Fruit fly (Drosophila melanogaster): ENCODE results near the gene CG5262.
A peak's percentile ranks its signal among the peaks of the same experiment; 100 is the strongest.

DNA sequence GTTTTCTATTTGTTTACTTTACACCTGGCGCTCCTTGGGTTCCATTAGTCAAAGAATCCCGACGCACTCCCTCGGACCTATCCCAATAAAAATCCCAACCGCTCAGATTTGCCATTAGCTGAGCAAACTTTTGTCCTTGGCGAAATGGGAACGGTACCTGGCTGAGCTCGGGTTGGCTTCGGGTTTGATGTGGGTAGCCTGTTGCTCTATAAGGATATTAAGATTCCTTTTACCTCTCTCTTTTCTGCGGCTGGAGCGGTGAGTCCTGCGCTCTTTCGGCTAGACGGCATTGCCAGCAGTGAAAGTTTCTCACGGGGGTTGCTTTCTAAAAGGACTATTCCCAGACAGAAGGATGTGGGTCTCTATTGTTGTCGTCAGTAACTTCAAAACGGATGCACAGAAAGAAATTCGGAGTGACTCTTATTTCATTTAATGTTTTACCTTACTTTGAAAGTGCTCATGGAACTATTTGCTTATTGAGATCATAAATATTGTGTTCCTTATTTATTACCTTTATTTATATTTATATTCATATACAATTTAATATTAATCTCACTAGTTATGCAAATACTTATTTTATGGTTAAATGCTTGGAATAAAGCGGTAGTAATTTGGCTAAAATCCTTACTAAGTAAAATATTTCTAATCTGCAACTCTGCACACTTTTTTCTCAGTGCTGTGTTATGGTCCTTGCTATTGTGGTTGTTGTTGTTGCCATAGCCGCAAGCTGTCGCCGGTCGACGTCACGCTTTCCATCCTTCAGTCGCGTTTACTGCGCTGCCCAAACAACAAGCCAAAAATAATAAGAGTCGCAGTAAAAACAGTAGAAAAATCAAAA lies 11.6 kb upstream of the CG5262 start, which contains the start of gene CG5910:
- TF ChIP-seq fd59A (GFP tag; optimal IDR thresholded peaks at IDR 0.05), result peak; percentile 64
- TF ChIP-seq Eip78C (GFP tag), result peak; percentile 89
- TF ChIP-seq CG6276 (GFP tag; optimal IDR thresholded peaks at IDR 0.05), result no peak
- no peak for TF ChIP-seq Eip93F (GFP tag; optimal IDR thresholded peaks at IDR 0.05)
- TF ChIP-seq achi (GFP tag; optimal IDR thresholded peaks at IDR 0.05), result no peak
- TF ChIP-seq Hr38 (GFP tag; optimal IDR thresholded peaks at IDR 0.05), result no peak
- no peak for TF ChIP-seq Met (GFP tag; optimal IDR thresholded peaks at IDR 0.05)
- TF ChIP-seq vri (GFP tag; optimal IDR thresholded peaks at IDR 0.05), result no peak
- TF ChIP-seq spab (GFP tag; optimal IDR thresholded peaks at IDR 0.05), result no peak
- TF ChIP-seq CG11294 (GFP tag; IDR thresholded peaks at IDR 0.05), result peak; percentile 18; the same call in 1 of the 2 replicates
- TF ChIP-seq Sox102F (GFP tag; optimal IDR thresholded peaks at IDR 0.05), result no peak
- no peak for TF ChIP-seq svp (GFP tag)

Measured in whole organism, prepupa.